Comparison of ENCODE assay signal across 3 worm cellular contexts in the genomic region with DNA sequence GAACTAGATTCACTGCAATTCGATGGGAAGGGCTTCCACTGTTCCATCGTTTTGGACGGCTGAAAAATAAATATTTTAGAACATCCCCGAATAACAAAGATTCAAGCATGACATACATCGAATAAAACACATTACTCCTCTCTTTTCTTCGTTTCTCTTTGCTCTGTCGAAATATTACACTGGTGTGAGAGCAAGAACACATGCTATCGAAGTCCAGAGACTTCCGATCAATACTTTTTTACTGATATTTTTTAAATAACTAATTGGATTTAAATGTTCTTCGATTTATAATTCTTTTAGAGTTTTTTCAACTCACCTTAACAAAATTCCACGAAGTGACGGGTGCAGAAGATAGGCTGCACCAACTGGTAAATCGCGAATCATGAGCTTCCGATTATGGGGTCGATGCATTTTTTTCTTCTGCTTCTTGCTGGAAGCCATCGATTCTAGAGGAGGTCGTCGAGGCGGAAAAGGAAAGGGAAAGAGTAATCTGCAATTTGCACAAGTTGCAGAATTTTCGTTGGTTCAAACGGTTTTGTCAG.
TF ChIP-seq lines count a peak whose summit lies in the region.

A gene (plus strand): TSS at position 301 of the 542 bp plus-strand sequence.
A gene (minus strand): TSS at position 492 of the 542 bp plus-strand sequence.

TF ChIP-seq in whole organism, L1 larva, 84 proteins besides CTCF, POLR2A, EP300 and RAD21:
- no peak for TF ChIP-seq ceh-8 (GFP tag; optimal IDR thresholded peaks at IDR 0.05; lab: Kevin White, UChicago)
- no peak for TF ChIP-seq efl-3 (GFP tag; optimal IDR thresholded peaks at IDR 0.05; lab: Kevin White, UChicago)
- TF ChIP-seq dsc-1 (tag; optimal IDR thresholded peaks at IDR 0.05; lab: Kevin White, UChicago): peak; percentile 19
- no peak for TF ChIP-seq jun-1 (tag; optimal IDR thresholded peaks at IDR 0.05; lab: Kevin White, UChicago)
TF ChIP-seq in whole organism, L1 larva: peak in this region for 1.

TF ChIP-seq in whole organism, L3 larva, 47 proteins besides CTCF, POLR2A, EP300 and RAD21:
- TF ChIP-seq egl-5 (tag; optimal IDR thresholded peaks at IDR 0.05; lab: Kevin White, UChicago) (peak; percentile 45), ceh-28 (tag; optimal IDR thresholded peaks at IDR 0.05; lab: Kevin White, UChicago) (no peak), fos-1 (tag; optimal IDR thresholded peaks at IDR 0.05; lab: Kevin White, UChicago) (no peak), ztf-4 (tag; optimal IDR thresholded peaks at IDR 0.05; lab: Kevin White, UChicago) (no peak)

TF ChIP-seq in whole organism, mixed stage, embryonic, 35 proteins besides CTCF, POLR2A, EP300 and RAD21:
- TF ChIP-seq elt-1 (tag; optimal IDR thresholded peaks at IDR 0.05; lab: Kevin White, UChicago; ENCODE audit: borderline replicate concordance, insufficient read depth): no peak
- TF ChIP-seq hlh-1 (tag; optimal IDR thresholded peaks at IDR 0.05; lab: Kevin White, UChicago): peak; percentile 29
